Worm (Caenorhabditis elegans) whole organism, midembryonic: ENCODE measurements around the gene ZK105.3.

Experiments used
- T22C8.4 ChIP-seq: fragments of 200-800 bp; sonication (Bioruptor generic); IDR thresholded peaks from 2 replicates; pipeline ENCODE4 v1.3.6; 2022; ENCODE audit warnings: missing genetic modification characterization, missing compliant biosample characterization
- klf-2 ChIP-seq: fragments of 200-800 bp; sonication (Bioruptor generic); conservative IDR thresholded peaks from 2 replicates; pipeline ENCODE4 v1.3.6; 2022; ENCODE audit warnings: missing genetic modification reagents, missing genetic modification characterization, missing compliant biosample characterization
- tab-1 ChIP-seq: fragments of 200-800 bp; sonication (Bioruptor generic); IDR thresholded peaks from 2 replicates; pipeline ENCODE4 v1.3.6; 2022; ENCODE audit warnings: missing genetic modification characterization, missing compliant biosample characterization

DNA sequence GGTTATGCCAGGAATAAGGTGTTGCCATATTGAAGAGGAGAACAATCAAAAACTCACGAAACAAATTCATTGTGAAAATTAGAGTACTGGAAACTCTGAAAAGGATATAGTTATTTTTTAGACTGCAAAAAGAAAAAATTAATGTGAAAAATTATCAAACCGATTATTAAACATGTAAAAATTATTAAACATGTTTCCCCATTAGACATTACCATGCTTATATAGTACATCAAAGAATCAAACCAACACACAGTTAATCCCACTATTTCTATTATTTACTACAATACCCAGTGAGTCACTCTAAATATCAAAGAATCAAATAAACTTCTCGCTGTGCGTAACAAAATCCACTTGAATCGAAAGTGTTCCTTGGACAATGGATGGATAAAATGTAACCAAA lies 16.1 kb downstream of the ZK105.3 start, which contains the start of gene ZK105.13:
- TF ChIP-seq klf-2 (GFP tag; lab: Robert Waterston, UW), result no peak
- TF ChIP-seq tab-1, result no peak
- no peak for TF ChIP-seq T22C8.4 (GFP tag; lab: Robert Waterston, UW)
